Worm (Caenorhabditis elegans) whole organism, mixed stage, embryonic: ENCODE results near the gene K07D4.6.
"Not testable (repeated sequence)": the region's sequence is repeated elsewhere in the genome, so short reads cannot be mapped to it uniquely, and the experiment has no call there.

Experiments
- lsy-2 ChIP-seq: fragments of 150-350 bp; optimal IDR thresholded peaks from 2 replicates; lab custom pipeline; 2014; ENCODE audit warnings: missing biosample characterization, missing genetic modification characterization
- mep-1 ChIP-seq: fragments of 150-350 bp; optimal IDR thresholded peaks from 2 replicates; lab custom pipeline; 2017; ENCODE audit warnings: missing biosample characterization, missing genetic modification reagents, missing genetic modification characterization, inconsistent platforms
- nhr-12 ChIP-seq: fragments of 150-350 bp; optimal IDR thresholded peaks from 2 replicates; lab custom pipeline; 2014; ENCODE audit warnings: missing biosample characterization, missing genetic modification characterization
- nhr-237 ChIP-seq: fragments of 150-350 bp; optimal IDR thresholded peaks from 2 replicates; lab custom pipeline; 2014; ENCODE audit warnings: missing biosample characterization, missing genetic modification characterization
- pha-4 ChIP-seq: fragments of 150-350 bp; optimal IDR thresholded peaks from 2 replicates; lab custom pipeline; 2018; ENCODE audit warnings: missing biosample characterization, missing genetic modification reagents, missing genetic modification characterization
- sem-2 ChIP-seq: fragments of 200-800 bp; sonication (Bioruptor generic); optimal IDR thresholded peaks from 2 replicates; lab custom pipeline; 2018; ENCODE audit warnings: mild to moderate bottlenecking, missing genetic modification characterization, missing compliant biosample characterization
- unc-39 ChIP-seq: fragments of 150-350 bp; optimal IDR thresholded peaks from 2 replicates; lab custom pipeline; 2014; ENCODE audit warnings: missing biosample characterization, missing genetic modification characterization
- unc-62 ChIP-seq: fragments of 150-350 bp; optimal IDR thresholded peaks from 2 replicates; lab custom pipeline; 2014; ENCODE audit warnings: missing biosample characterization, missing genetic modification reagents, missing genetic modification characterization
- ztf-11 ChIP-seq: fragments of 150-350 bp; optimal IDR thresholded peaks from 2 replicates; lab custom pipeline; 2014; ENCODE audit warnings: missing biosample characterization, missing genetic modification characterization

ce11 chrII:4049672-4050071 lies 31.2 kb upstream of the K07D4.6 start:
- not testable (repeated sequence) for TF ChIP-seq pha-4 (tag; lab: Kevin White, UChicago); nhr-12 (tag; lab: Kevin White, UChicago); nhr-237; ztf-11 (tag; lab: Kevin White, UChicago); mep-1; unc-39 (tag; lab: Kevin White, UChicago); unc-62 (GFP tag; lab: Kevin White, UChicago); sem-2 (GFP tag; lab: Kevin White, UChicago)
- peak; percentile 13 for TF ChIP-seq lsy-2 (tag; lab: Kevin White, UChicago)
